Fruit fly (Drosophila melanogaster) whole organism, embryonic: ENCODE data around the gene Cyp28c1.
A peak's percentile ranks its signal among the peaks of the same experiment; 100 is the strongest.

Experiments
- B-H2 ChIP-seq: fragments of 200-800 bp; sonication (Bioruptor generic); optimal IDR thresholded peaks from 2 replicates; lab custom pipeline; 2018; ENCODE audit warnings: missing biosample characterization, mild to moderate bottlenecking, missing genetic modification characterization
- BEAF-32 ChIP-seq: fragments of 200-800 bp; sonication (Bioruptor generic); optimal IDR thresholded peaks from 3 replicates; lab custom pipeline; 2017; ENCODE audit warnings: missing biosample characterization, missing genetic modification characterization, mild to moderate bottlenecking, moderate library complexity, missing genetic modification reagents
- CG10565 ChIP-seq: fragments of 200-800 bp; sonication (Bioruptor generic); optimal IDR thresholded peaks from 3 replicates; lab custom pipeline; 2016; ENCODE audit warnings: missing biosample characterization, mild to moderate bottlenecking, missing genetic modification characterization
- CG11085 ChIP-seq: fragments of 200-800 bp; sonication (Bioruptor generic); IDR thresholded peaks from 2 replicates; pipeline ENCODE4 v1.3.6; 2022; ENCODE audit warnings: missing biosample characterization, missing genetic modification characterization
- CG11723 ChIP-seq: fragments of 200-800 bp; sonication (Bioruptor generic); optimal IDR thresholded peaks from 2 replicates; lab custom pipeline; 2017; ENCODE audit warnings: missing biosample characterization, mild to moderate bottlenecking, missing genetic modification characterization
- CG1233 ChIP-seq: fragments of 200-800 bp; sonication (Bioruptor generic); optimal IDR thresholded peaks from 4 replicates; lab custom pipeline; 2018; ENCODE audit warnings: missing biosample characterization, mild to moderate bottlenecking, missing genetic modification characterization
- CG13894 ChIP-seq: fragments of 200-800 bp; sonication (Bioruptor generic); optimal IDR thresholded peaks from 3 replicates; lab custom pipeline; 2018; ENCODE audit warnings: missing biosample characterization, mild to moderate bottlenecking, missing genetic modification characterization, moderate library complexity
- CG14014 ChIP-seq: fragments of 200-800 bp; sonication (Bioruptor generic); IDR thresholded peaks from 2 replicates; pipeline ENCODE4 v1.3.6; 2022; ENCODE audit warnings: missing biosample characterization, missing genetic modification characterization
- CG14710 ChIP-seq: fragments of 200-800 bp; sonication (Bioruptor generic); optimal IDR thresholded peaks from 3 replicates; lab custom pipeline; 2019; ENCODE audit warnings: missing biosample characterization, mild to moderate bottlenecking, missing genetic modification characterization, moderate library complexity
- CG1603 ChIP-seq: fragments of 200-800 bp; sonication (Bioruptor generic); optimal IDR thresholded peaks from 2 replicates; lab custom pipeline; 2019; ENCODE audit warnings: missing biosample characterization, mild to moderate bottlenecking, missing genetic modification characterization, moderate library complexity
- CG16815 ChIP-seq: fragments of 200-800 bp; sonication (Bioruptor generic); optimal IDR thresholded peaks from 3 replicates; lab custom pipeline; 2017; ENCODE audit warnings: missing biosample characterization, mild to moderate bottlenecking, missing genetic modification characterization
- CG17612 ChIP-seq: fragments of 200-800 bp; sonication (Bioruptor generic); IDR thresholded peaks from 2 replicates; pipeline ENCODE4 v1.3.6; 2022; ENCODE audit warnings: missing biosample characterization, missing genetic modification characterization
- CG17912 ChIP-seq: fragments of 200-800 bp; sonication (Bioruptor generic); optimal IDR thresholded peaks from 2 replicates; lab custom pipeline; 2018; ENCODE audit warnings: missing biosample characterization, mild to moderate bottlenecking, missing genetic modification characterization
- CG2116 ChIP-seq: fragments of 200-800 bp; sonication (Bioruptor generic); optimal IDR thresholded peaks from 3 replicates; lab custom pipeline; 2018; ENCODE audit warnings: missing biosample characterization, mild to moderate bottlenecking, missing genetic modification characterization
- CG3065 ChIP-seq: fragments of 200-800 bp; sonication (Bioruptor generic); optimal IDR thresholded peaks from 2 replicates; lab custom pipeline; 2016; ENCODE audit warnings: missing biosample characterization, missing genetic modification characterization
- CG32767 ChIP-seq: fragments of 200-800 bp; sonication (Bioruptor generic); IDR thresholded peaks from 2 replicates; pipeline ENCODE4 v1.3.6; 2022; ENCODE audit warnings: missing biosample characterization, missing genetic modification characterization
- CG3847 ChIP-seq: fragments of 200-800 bp; sonication (Bioruptor generic); IDR thresholded peaks from 2 replicates; pipeline ENCODE4 v1.3.6; 2022; ENCODE audit warnings: missing biosample characterization, missing genetic modification characterization
- CG4617 ChIP-seq: fragments of 200-800 bp; sonication (Bioruptor generic); optimal IDR thresholded peaks from 3 replicates; lab custom pipeline; 2016; ENCODE audit warnings: missing biosample characterization, missing genetic modification characterization, borderline replicate concordance
- CG6854 ChIP-seq: fragments of 200-800 bp; sonication (Bioruptor generic); optimal IDR thresholded peaks from 3 replicates; lab custom pipeline; 2017; ENCODE audit warnings: missing biosample characterization, mild to moderate bottlenecking, missing genetic modification characterization
- CG7372 ChIP-seq: fragments of 200-800 bp; sonication (Bioruptor generic); IDR thresholded peaks from 2 replicates; pipeline ENCODE4 v1.3.6; 2022; ENCODE audit warnings: missing biosample characterization, missing genetic modification characterization
- D ChIP-seq, 2 experiments: fragments of 200-800 bp in 1 of 2; fragments of >200 bp in 1 of 2; sonication (Bioruptor generic) in 1 of 2; optimal IDR thresholded peaks; 2 replicates in 1 of 2; 3 replicates in 1 of 2; lab custom pipeline; 2017; ENCODE audit warnings: mild to moderate bottlenecking in 1 of 2, missing biosample characterization in 1 of 2, missing genetic modification characterization in 1 of 2, missing genetic modification reagents in 1 of 2
- Dp ChIP-seq: fragments of 200-800 bp; sonication (Bioruptor generic); optimal IDR thresholded peaks from 2 replicates; lab custom pipeline; 2018; ENCODE audit warnings: missing biosample characterization, mild to moderate bottlenecking, missing genetic modification characterization, moderate library complexity
- HmgZ ChIP-seq: fragments of 200-800 bp; sonication (Bioruptor generic); optimal IDR thresholded peaks from 2 replicates; lab custom pipeline; 2018; ENCODE audit warnings: missing biosample characterization, mild to moderate bottlenecking, missing genetic modification characterization
- Hmr ChIP-seq: fragments of 200-800 bp; sonication (Bioruptor generic); optimal IDR thresholded peaks from 3 replicates; lab custom pipeline; 2017; ENCODE audit warnings: mild to moderate bottlenecking, missing biosample characterization, missing genetic modification reagents, missing genetic modification characterization
- Hr39 ChIP-seq: fragments of >200 bp; optimal IDR thresholded peaks from 2 replicates; lab custom pipeline; 2017
- Pdp1 ChIP-seq, 2 experiments: fragments of 200-800 bp; sonication (Bioruptor generic); optimal IDR thresholded peaks; 3 replicates each; lab custom pipeline; 2016; ENCODE audit warnings: missing biosample characterization in 2 of 2, missing genetic modification characterization in 2 of 2, mild to moderate bottlenecking in 1 of 2, moderate library complexity in 1 of 2
- Ptx1 ChIP-seq: fragments of 200-800 bp; sonication (Bioruptor generic); IDR thresholded peaks from 2 replicates; pipeline ENCODE4 v1.3.6; 2022; ENCODE audit warnings: missing biosample characterization, missing genetic modification characterization
- Taf1 ChIP-seq: fragments of 200-800 bp; sonication (Bioruptor generic); IDR thresholded peaks from 2 replicates; pipeline ENCODE4 v1.3.6; 2022; ENCODE audit warnings: missing biosample characterization, missing genetic modification characterization
- abd-A ChIP-seq: fragments of 200-800 bp; sonication (Bioruptor generic); optimal IDR thresholded peaks from 3 replicates; lab custom pipeline; 2019; ENCODE audit warnings: missing biosample characterization, mild to moderate bottlenecking, missing genetic modification characterization, moderate library complexity
- aop ChIP-seq: fragments of 200-800 bp; sonication (Bioruptor generic); IDR thresholded peaks from 2 replicates; pipeline ENCODE4 v1.3.6; 2022; ENCODE audit warnings: missing biosample characterization, missing genetic modification characterization
- bsh ChIP-seq, 2 experiments: fragments of 200-800 bp; sonication (Bioruptor generic); optimal IDR thresholded peaks; 2 replicates each; lab custom pipeline; 2017 to 2018; ENCODE audit warnings: mild to moderate bottlenecking in 2 of 2, missing biosample characterization in 2 of 2, missing genetic modification characterization in 2 of 2, moderate library complexity in 1 of 2
- chinmo ChIP-seq: fragments of 200-800 bp; sonication (Bioruptor generic); IDR thresholded peaks from 4 replicates; pipeline ENCODE4 v1.3.6; 2022; ENCODE audit warnings: missing biosample characterization, missing genetic modification characterization; ENCODE audit not compliant: partially characterized antibody
- ci ChIP-seq: fragments of 200-800 bp; sonication (Bioruptor generic); IDR thresholded peaks from 3 replicates; pipeline ENCODE4 v1.3.6; 2022; ENCODE audit warnings: missing biosample characterization, missing genetic modification characterization
- dan ChIP-seq: fragments of 200-800 bp; sonication (Bioruptor generic); IDR thresholded peaks from 2 replicates; pipeline ENCODE4 v1.3.6; 2022; ENCODE audit warnings: missing biosample characterization, missing genetic modification characterization
- dmrt99B ChIP-seq: fragments of 200-800 bp; sonication (Bioruptor generic); optimal IDR thresholded peaks from 2 replicates; lab custom pipeline; 2018; ENCODE audit warnings: missing biosample characterization, mild to moderate bottlenecking, missing genetic modification characterization, moderate library complexity
- eve ChIP-seq, 2 experiments: fragments of >200 bp; optimal IDR thresholded peaks; 2 replicates each; lab custom pipeline; 2017; ENCODE audit warnings: missing biosample characterization in 2 of 2, missing genetic modification characterization in 2 of 2
- hkb ChIP-seq, 2 experiments: fragments of 200-800 bp in 1 of 2; fragments of >200 bp in 1 of 2; sonication (Bioruptor generic) in 1 of 2; IDR thresholded peaks in 1 of 2; optimal IDR thresholded peaks in 1 of 2; 2 replicates each; pipeline versions ENCODE4 v1.3.6 to Lab custom; 2017 to 2022; ENCODE audit warnings: missing biosample characterization in 1 of 2, missing genetic modification characterization in 1 of 2
- jigr1 ChIP-seq: fragments of 200-800 bp; sonication (Bioruptor generic); IDR thresholded peaks from 3 replicates; pipeline ENCODE4 v1.3.6; 2022; ENCODE audit warnings: missing biosample characterization, missing genetic modification characterization
- knrl ChIP-seq: fragments of 200-800 bp; sonication (Bioruptor generic); IDR thresholded peaks from 3 replicates; pipeline ENCODE4 v1.3.6; 2022; ENCODE audit warnings: missing biosample characterization, missing genetic modification characterization; ENCODE audit not compliant: partially characterized antibody
- lilli ChIP-seq: fragments of 200-800 bp; sonication (Bioruptor generic); optimal IDR thresholded peaks from 3 replicates; lab custom pipeline; 2016; ENCODE audit warnings: missing biosample characterization, missing genetic modification characterization
- nmo ChIP-seq: fragments of 200-800 bp; sonication (Bioruptor generic); optimal IDR thresholded peaks from 2 replicates; lab custom pipeline; 2018; ENCODE audit warnings: missing biosample characterization, mild to moderate bottlenecking, missing genetic modification characterization, moderate library complexity
- pan ChIP-seq, 4 experiments: fragments of >200 bp in 3 of 4; fragments of 200-800 bp in 1 of 4; sonication (Bioruptor generic) in 1 of 4; optimal IDR thresholded peaks in 3 of 4; IDR thresholded peaks in 1 of 4; 2 replicates each; pipeline versions ENCODE4 v1.3.6 to Lab custom; 2017 to 2022; ENCODE audit warnings: missing biosample characterization in 2 of 4, missing genetic modification characterization in 2 of 4, mixed read lengths in 1 of 4
- sc ChIP-seq, 3 experiments: fragments of >200 bp in 2 of 3; fragments of 200-800 bp in 1 of 3; sonication (Bioruptor generic) in 1 of 3; optimal IDR thresholded peaks; 2 replicates in 2 of 3; 3 replicates in 1 of 3; lab custom pipeline; 2017; ENCODE audit warnings: mild to moderate bottlenecking in 1 of 3, missing biosample characterization in 1 of 3, missing genetic modification characterization in 1 of 3, missing genetic modification reagents in 1 of 3
- sob ChIP-seq: fragments of 200-800 bp; sonication (Bioruptor generic); IDR thresholded peaks from 2 replicates; pipeline ENCODE4 v1.3.6; 2022; ENCODE audit warnings: missing biosample characterization, missing genetic modification characterization
- sr ChIP-seq: fragments of 200-800 bp; sonication (Bioruptor generic); IDR thresholded peaks from 3 replicates; pipeline ENCODE4 v1.3.6; 2022; ENCODE audit warnings: missing biosample characterization, missing genetic modification characterization
- vvl ChIP-seq: fragments of 200-800 bp; sonication (Bioruptor generic); IDR thresholded peaks from 2 replicates; pipeline ENCODE4 v1.3.6; 2022; ENCODE audit warnings: missing biosample characterization, missing genetic modification characterization
- wdn ChIP-seq: fragments of 200-800 bp; sonication (Bioruptor generic); IDR thresholded peaks from 2 replicates; pipeline ENCODE4 v1.3.6; 2022; ENCODE audit warnings: missing biosample characterization, missing genetic modification characterization
- z ChIP-seq: fragments of 200-800 bp; sonication (Bioruptor generic); IDR thresholded peaks from 3 replicates; pipeline ENCODE4 v1.3.6; 2022; ENCODE audit warnings: missing biosample characterization, missing genetic modification characterization

Gene Cyp28c1

dm6 chrX:11806196-11806595 is 33.2 kb upstream of the Cyp28c1 start (continued):
- TF ChIP-seq CG10565 (GFP tag; lab: Kevin White, UChicago) (no peak), vvl (peak; percentile 37; the same call in 1 of the 2 replicates), CG13894 (tag; lab: Kevin White, UChicago) (peak; percentile 22), CG1233 (GFP tag; lab: Kevin White, UChicago) (no peak), B-H2 (GFP tag; lab: Kevin White, UChicago) (peak; percentile 45), Pdp1 (GFP tag; optimal IDR thresholded peaks at IDR 0.05; lab: Kevin White, UChicago) (peak in 1 of 2 experiments; percentile 15), CG3065 (GFP tag; lab: Kevin White, UChicago) (no peak), D (optimal IDR thresholded peaks at IDR 0.05; lab: Kevin White, UChicago) (no peak), D (GFP tag; optimal IDR thresholded peaks at IDR 0.05; lab: Kevin White, UChicago) (peak; percentile 4), CG4617 (GFP tag; lab: Kevin White, UChicago) (no peak), jigr1 (GFP tag; lab: Robert Waterston, UW) (no peak), pan (optimal IDR thresholded peaks at IDR 0.05; lab: Kevin White, UChicago) (no peak), pan (GFP tag; optimal IDR thresholded peaks at IDR 0.05 in 1 of 2, IDR thresholded peaks at IDR 0.05 in 1 of 2) (peak in 1 of 2 experiments; percentile 15), CG2116 (GFP tag; lab: Kevin White, UChicago) (peak; percentile 97), dmrt99B (tag; lab: Kevin White, UChicago) (no peak), chinmo (GFP tag; lab: Robert Waterston, UW) (peak; percentile 76; the same call in 1 of the 4 replicates), Taf1 (GFP tag; lab: Robert Waterston, UW) (no peak), sob (GFP tag; lab: Robert Waterston, UW) (peak; percentile 36; the same call in 1 of the 2 replicates), CG6854 (GFP tag; lab: Kevin White, UChicago) (no peak), ci (GFP tag; lab: Robert Waterston, UW) (peak; percentile 67; the same call in 2 of the 3 replicates), abd-A (tag; lab: Kevin White, UChicago) (no peak), CG17612 (GFP tag; lab: Robert Waterston, UW) (no peak), lilli (GFP tag; lab: Kevin White, UChicago) (peak; percentile 22), HmgZ (tag; lab: Kevin White, UChicago) (peak; percentile 26), bsh (GFP tag; optimal IDR thresholded peaks at IDR 0.05; lab: Kevin White, UChicago) (peak in 1 of 2 experiments; percentile 3), knrl (0 out of 3 replicates have a peak, but pooled peaks have one; percentile 27), CG17912 (peak; percentile 3), hkb (optimal IDR thresholded peaks at IDR 0.05; lab: Kevin White, UChicago) (no peak), hkb (GFP tag; IDR thresholded peaks at IDR 0.05; lab: Robert Waterston, UW) (peak; percentile 57), z (GFP tag; lab: Robert Waterston, UW) (0 out of 3 replicates have a peak, but pooled peaks have one; percentile 9), wdn (GFP tag; lab: Robert Waterston, UW) (no peak), sr (GFP tag; lab: Robert Waterston, UW) (no peak), sc (optimal IDR thresholded peaks at IDR 0.05; lab: Kevin White, UChicago) (no peak), sc (GFP tag; optimal IDR thresholded peaks at IDR 0.05; lab: Kevin White, UChicago) (no peak), CG32767 (GFP tag; lab: Robert Waterston, UW) (no peak), CG11085 (GFP tag; lab: Robert Waterston, UW) (no peak), CG16815 (GFP tag; lab: Kevin White, UChicago) (no peak), Hr39 (lab: Kevin White, UChicago) (no peak), CG3847 (GFP tag; lab: Robert Waterston, UW) (peak; percentile 51), nmo (GFP tag; lab: Kevin White, UChicago) (no peak), Hmr (GFP tag; lab: Kevin White, UChicago) (peak; percentile 47), dan (no peak), CG14014 (peak; percentile 43; the same call in 1 of the 2 replicates), Dp (GFP tag; lab: Kevin White, UChicago) (peak; percentile 37), CG14710 (tag; lab: Kevin White, UChicago) (peak; percentile 15), BEAF-32 (GFP tag; lab: Kevin White, UChicago) (peak; percentile 30), eve (GFP tag; optimal IDR thresholded peaks at IDR 0.05; lab: Kevin White, UChicago) (no peak), CG11723 (no peak), CG7372 (no peak), Ptx1 (0 out of 2 replicates have a peak, but pooled peaks have one; percentile 14), aop (no peak), CG1603 (tag; lab: Kevin White, UChicago) (peak; percentile 42)
